Worm (Caenorhabditis elegans): Measurements from ENCODE around the gene srj-19.

- TF ChIP-seq lsy-2 (tag; optimal IDR thresholded peaks at IDR 0.05) = no peak
- TF ChIP-seq blmp-1 (tag; optimal IDR thresholded peaks at IDR 0.05) = no peak
- TF ChIP-seq nhr-2 (tag; optimal IDR thresholded peaks at IDR 0.05) = no peak
- TF ChIP-seq nhr-28 (tag; optimal IDR thresholded peaks at IDR 0.05) = no peak
- TF ChIP-seq sptf-1 (tag; optimal IDR thresholded peaks at IDR 0.05) = no peak
- no peak for TF ChIP-seq mab-5 (tag; optimal IDR thresholded peaks at IDR 0.05)
- TF ChIP-seq elt-1 (tag; optimal IDR thresholded peaks at IDR 0.05; ENCODE audit: borderline replicate concordance, insufficient read depth) = no peak
Observed at ce11 chrV:2603056-2603455, 32.5 kb upstream of the srj-19 start, which contains the start of gene F53E10.6.
